Worm (Caenorhabditis elegans) whole organism, young adult: ENCODE data around the gene F34H10.5.

Source experiments
- C06A6.2 ChIP-seq: fragments of 200-800 bp; sonication (Bioruptor generic); conservative IDR thresholded peaks from 2 replicates; pipeline ENCODE4 v1.3.6; 2022; ENCODE audit warnings: missing genetic modification characterization, missing compliant biosample characterization
- F10E7.11 ChIP-seq: sonication (generic microtip); optimal IDR thresholded peaks from 2 replicates; lab custom pipeline; 2017; ENCODE audit warnings: mild to moderate bottlenecking, missing genetic modification characterization, moderate library complexity, missing compliant biosample characterization
- F23B12.7 ChIP-seq: sonication (generic microtip); optimal IDR thresholded peaks from 2 replicates; lab custom pipeline; 2017; ENCODE audit warnings: missing genetic modification characterization, mild to moderate bottlenecking, missing compliant biosample characterization, antibody characterized with exemption, moderate library complexity; ENCODE audit not compliant: insufficient read depth
- F39B2.1 ChIP-seq: fragments of 200-800 bp; sonication (Bioruptor generic); IDR thresholded peaks from 2 replicates; pipeline ENCODE4 v1.3.6; 2022; ENCODE audit warnings: missing genetic modification reagents, missing genetic modification characterization, missing compliant biosample characterization
- F49E8.2 ChIP-seq: sonication (generic microtip); optimal IDR thresholded peaks from 3 replicates; lab custom pipeline; 2017; ENCODE audit warnings: missing genetic modification characterization, mild to moderate bottlenecking, missing compliant biosample characterization, antibody characterized with exemption, moderate library complexity; ENCODE audit not compliant: insufficient read depth
- F55B11.4 ChIP-seq: sonication (generic microtip); optimal IDR thresholded peaks from 2 replicates; lab custom pipeline; 2016; ENCODE audit warnings: missing compliant biosample characterization, missing genetic modification characterization, borderline replicate concordance; ENCODE audit not compliant: insufficient read depth
- F57A8.1 ChIP-seq: fragments of 200-800 bp; sonication (Bioruptor generic); optimal IDR thresholded peaks from 2 replicates; lab custom pipeline; 2018; ENCODE audit warnings: mild to moderate bottlenecking, missing genetic modification characterization, moderate library complexity, missing compliant biosample characterization
- F57C9.4 ChIP-seq: sonication (generic microtip); optimal IDR thresholded peaks from 2 replicates; lab custom pipeline; 2017; ENCODE audit warnings: mild to moderate bottlenecking, missing genetic modification characterization, missing compliant biosample characterization
- K11D2.4 ChIP-seq: fragments of 200-800 bp; sonication (Bioruptor generic); IDR thresholded peaks from 2 replicates; pipeline ENCODE4 v1.3.6; 2022; ENCODE audit warnings: missing genetic modification reagents, missing genetic modification characterization, missing compliant biosample characterization
- K12H6.12 ChIP-seq: fragments of 200-800 bp; sonication (Bioruptor generic); optimal IDR thresholded peaks from 2 replicates; lab custom pipeline; 2018; ENCODE audit warnings: mild to moderate bottlenecking, missing genetic modification characterization, missing compliant biosample characterization
- T07F8.4 ChIP-seq: sonication (generic microtip); optimal IDR thresholded peaks from 2 replicates; lab custom pipeline; 2016; ENCODE audit warnings: mild to moderate bottlenecking, missing genetic modification characterization, moderate library complexity, missing compliant biosample characterization
- Y95B8A.8 ChIP-seq: fragments of 200-800 bp; sonication (Bioruptor generic); IDR thresholded peaks from 2 replicates; pipeline ENCODE4 v1.3.6; 2022; ENCODE audit warnings: missing genetic modification reagents, missing genetic modification characterization, missing compliant biosample characterization
- attf-5 ChIP-seq: fragments of 200-800 bp; sonication (Bioruptor generic); optimal IDR thresholded peaks from 2 replicates; lab custom pipeline; 2018; ENCODE audit warnings: mild to moderate bottlenecking, missing genetic modification characterization, missing compliant biosample characterization
- attf-6 ChIP-seq: fragments of 200-800 bp; sonication (Bioruptor generic); IDR thresholded peaks from 2 replicates; pipeline ENCODE4 v1.3.6; 2022; ENCODE audit warnings: missing genetic modification reagents, missing genetic modification characterization, missing compliant biosample characterization
- cebp-2 ChIP-seq: fragments of 200-800 bp; sonication (Bioruptor generic); IDR thresholded peaks from 2 replicates; pipeline ENCODE4 v1.3.6; 2022; ENCODE audit warnings: missing genetic modification characterization, missing compliant biosample characterization
- ceh-40 ChIP-seq: fragments of 200-800 bp; sonication (Bioruptor generic); IDR thresholded peaks from 2 replicates; pipeline ENCODE4 v1.3.6; 2022; ENCODE audit warnings: missing genetic modification characterization, missing compliant biosample characterization
- ceh-91 ChIP-seq: fragments of 200-800 bp; sonication (Bioruptor generic); IDR thresholded peaks from 2 replicates; pipeline ENCODE4 v1.3.6; 2022; ENCODE audit warnings: missing genetic modification reagents, missing genetic modification characterization, missing compliant biosample characterization
- die-1 ChIP-seq: sonication (generic microtip); optimal IDR thresholded peaks from 2 replicates; lab custom pipeline; 2016; ENCODE audit warnings: missing genotype, mild to moderate bottlenecking, missing genetic modification characterization, missing compliant biosample characterization
- efl-1 ChIP-seq: fragments of 150-350 bp; optimal IDR thresholded peaks from 2 replicates; lab custom pipeline; 2014; ENCODE audit warnings: missing biosample characterization, missing genetic modification reagents, missing genetic modification characterization
- egl-44 ChIP-seq: fragments of 200-800 bp; sonication (Bioruptor generic); IDR thresholded peaks from 2 replicates; pipeline ENCODE4 v1.3.6; 2022; ENCODE audit warnings: missing genetic modification reagents, missing genetic modification characterization, missing compliant biosample characterization
- egrh-3 ChIP-seq: fragments of 200-800 bp; sonication (Bioruptor generic); IDR thresholded peaks from 2 replicates; pipeline ENCODE4 v1.3.6; 2022; ENCODE audit warnings: missing genetic modification reagents, missing genetic modification characterization, missing compliant biosample characterization
- hlh-12 ChIP-seq: sonication (generic microtip); optimal IDR thresholded peaks from 2 replicates; lab custom pipeline; 2016; ENCODE audit warnings: missing genetic modification characterization, missing compliant biosample characterization
- hmg-1.2 ChIP-seq: fragments of 200-800 bp; sonication (Bioruptor generic); IDR thresholded peaks from 2 replicates; pipeline ENCODE4 v1.3.6; 2022; ENCODE audit warnings: missing genetic modification reagents, missing genetic modification characterization, missing compliant biosample characterization
- let-607 ChIP-seq, 2 experiments: fragments of 200-800 bp in 1 of 2; sonication (Bioruptor generic) in 1 of 2; sonication (generic microtip) in 1 of 2; optimal IDR thresholded peaks; 2 replicates each; lab custom pipeline; 2016 to 2018; ENCODE audit warnings: mild to moderate bottlenecking in 2 of 2, missing compliant biosample characterization in 2 of 2, missing genetic modification characterization in 2 of 2, moderate library complexity in 2 of 2, missing genotype in 1 of 2
- lin-26 ChIP-seq: fragments of 200-800 bp; sonication (Bioruptor generic); IDR thresholded peaks from 2 replicates; pipeline ENCODE4 v1.3.6; 2022; ENCODE audit warnings: missing genetic modification reagents, missing genetic modification characterization, missing compliant biosample characterization
- madf-6 ChIP-seq: fragments of 200-800 bp; sonication (Bioruptor generic); IDR thresholded peaks from 2 replicates; pipeline ENCODE4 v1.3.6; 2022; ENCODE audit warnings: missing genetic modification reagents, missing genetic modification characterization, missing compliant biosample characterization
- mel-28 ChIP-seq: sonication (generic microtip); optimal IDR thresholded peaks from 2 replicates; lab custom pipeline; 2016; ENCODE audit warnings: borderline replicate concordance, mild to moderate bottlenecking, missing genetic modification characterization, missing compliant biosample characterization
- nfya-2 ChIP-seq: fragments of 200-800 bp; sonication (Bioruptor generic); IDR thresholded peaks from 2 replicates; pipeline ENCODE4 v1.3.6; 2022; ENCODE audit warnings: missing genetic modification reagents, missing genetic modification characterization, missing compliant biosample characterization
- nfyb-1 ChIP-seq: fragments of 200-800 bp; sonication (Bioruptor generic); IDR thresholded peaks from 2 replicates; pipeline ENCODE4 v1.3.6; 2022; ENCODE audit warnings: missing genetic modification reagents, missing genetic modification characterization, missing compliant biosample characterization
- nhr-120 ChIP-seq: fragments of 200-800 bp; sonication (Bioruptor generic); IDR thresholded peaks from 2 replicates; pipeline ENCODE4 v1.3.6; 2022; ENCODE audit warnings: missing genetic modification characterization, missing compliant biosample characterization
- nhr-80 ChIP-seq: sonication (generic microtip); optimal IDR thresholded peaks from 2 replicates; lab custom pipeline; 2016; ENCODE audit warnings: missing genetic modification characterization, missing compliant biosample characterization
- pbrm-1 ChIP-seq: fragments of 200-800 bp; sonication (Bioruptor generic); IDR thresholded peaks from 2 replicates; pipeline ENCODE4 v1.3.6; 2022; ENCODE audit warnings: missing genetic modification reagents, missing genetic modification characterization, missing compliant biosample characterization
- pha-4 ChIP-seq: fragments of 150-350 bp; sonication (generic microtip); optimal IDR thresholded peaks from 2 replicates; lab custom pipeline; 2014; ENCODE audit warnings: missing biosample characterization, missing genetic modification reagents, missing genetic modification characterization
- sdz-38 ChIP-seq: sonication (generic microtip); optimal IDR thresholded peaks from 2 replicates; lab custom pipeline; 2016; ENCODE audit warnings: missing genotype, missing genetic modification characterization, missing compliant biosample characterization
- sea-2 ChIP-seq: fragments of 200-800 bp; sonication (Bioruptor generic); IDR thresholded peaks from 2 replicates; pipeline ENCODE4 v1.3.6; 2022; ENCODE audit warnings: missing genetic modification characterization, missing compliant biosample characterization
- snpc-1.3 ChIP-seq: sonication (generic microtip); optimal IDR thresholded peaks from 2 replicates; lab custom pipeline; 2017; ENCODE audit warnings: missing genetic modification characterization, mild to moderate bottlenecking, missing compliant biosample characterization, antibody characterized with exemption, moderate library complexity, missing genotype, missing genetic modification reagents; ENCODE audit not compliant: insufficient read depth
- snpc-3.4 ChIP-seq: sonication (generic microtip); optimal IDR thresholded peaks from 2 replicates; lab custom pipeline; 2017; ENCODE audit warnings: missing genetic modification characterization, mild to moderate bottlenecking, missing compliant biosample characterization, antibody characterized with exemption, moderate library complexity, missing genotype, missing genetic modification reagents
- snpc-4 ChIP-seq, 5 experiments: fragments of 150-350 bp in 1 of 5; sonication (generic microtip) in 4 of 5; optimal IDR thresholded peaks; 2 replicates each; lab custom pipeline; 2014 to 2018; ENCODE audit warnings: missing genetic modification characterization in 5 of 5, missing biosample characterization in 3 of 5, antibody characterized with exemption in 2 of 5, mild to moderate bottlenecking in 2 of 5, missing compliant biosample characterization in 2 of 5, missing genotype in 2 of 5, moderate library complexity in 2 of 5, missing genetic modification reagents in 1 of 5
- unc-130 ChIP-seq: sonication (generic microtip); optimal IDR thresholded peaks from 2 replicates; lab custom pipeline; 2016; ENCODE audit warnings: missing genetic modification reagents, missing genetic modification characterization, missing compliant biosample characterization
- xnd-1 ChIP-seq: sonication (generic microtip); optimal IDR thresholded peaks from 2 replicates; lab custom pipeline; 2016; ENCODE audit warnings: missing genotype, missing genetic modification reagents, missing genetic modification characterization, missing compliant biosample characterization
- zfh-2 ChIP-seq: fragments of 200-800 bp; sonication (Bioruptor generic); conservative IDR thresholded peaks from 2 replicates; pipeline ENCODE4 v1.3.6; 2022; ENCODE audit warnings: missing genetic modification reagents, missing genetic modification characterization, missing compliant biosample characterization
- zim-3 ChIP-seq: sonication (generic microtip); optimal IDR thresholded peaks from 2 replicates; lab custom pipeline; 2017; ENCODE audit warnings: mild to moderate bottlenecking, missing genetic modification characterization, moderate library complexity, missing compliant biosample characterization
- ztf-22 ChIP-seq: fragments of 200-800 bp; sonication (Bioruptor generic); optimal IDR thresholded peaks from 2 replicates; lab custom pipeline; 2018; ENCODE audit warnings: mild to moderate bottlenecking, missing genetic modification characterization, moderate library complexity, missing compliant biosample characterization
- ztf-25 ChIP-seq: fragments of 200-800 bp; sonication (Bioruptor generic); IDR thresholded peaks from 2 replicates; pipeline ENCODE4 v1.3.6; 2022; ENCODE audit warnings: missing genetic modification reagents, missing genetic modification characterization, missing compliant biosample characterization
- ztf-6 ChIP-seq: fragments of 200-800 bp; sonication (Bioruptor generic); IDR thresholded peaks from 2 replicates; pipeline ENCODE4 v1.3.6; 2022; ENCODE audit warnings: missing genetic modification reagents, missing genetic modification characterization, missing compliant biosample characterization

Gene F34H10.5

ce11 chrX:9637137-9637536, 1.7 kb downstream of the F34H10.5 start:
- TF ChIP-seq zfh-2 (GFP tag; lab: Robert Waterston, UW) (peak; percentile 86), sea-2 (GFP tag; lab: Robert Waterston, UW) (0 out of 2 replicates have a peak, but pooled peaks have one; percentile 18), ztf-25 (GFP tag; lab: Robert Waterston, UW) (no peak), nhr-80 (tag; lab: Kevin White, UChicago) (peak; percentile 38), hmg-1.2 (peak; percentile 10; the same call in 1 of the 2 replicates), ztf-22 (GFP tag; lab: Kevin White, UChicago) (no peak)

DNA sequence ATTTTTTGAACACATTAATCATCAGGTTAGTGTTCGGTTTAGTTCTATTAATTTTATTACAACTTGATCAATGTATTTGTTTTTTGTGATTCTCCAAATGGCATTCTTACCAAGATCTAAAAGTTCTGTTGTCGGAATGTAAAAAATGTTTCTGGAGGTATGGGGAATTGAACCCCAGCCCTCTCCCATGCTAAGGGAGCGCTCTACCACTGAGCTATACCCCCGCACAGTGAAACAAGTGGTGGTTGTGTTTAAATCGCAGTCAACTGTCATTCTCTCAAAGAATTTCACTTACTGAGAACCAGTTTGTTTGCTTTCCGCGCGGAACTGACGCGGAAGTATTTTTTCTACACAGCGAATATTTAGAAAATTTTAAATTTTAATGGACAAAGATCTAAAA, 2.2 kb downstream of the F34H10.5 start:
- TF ChIP-seq let-607 (tag; optimal IDR thresholded peaks at IDR 0.05; lab: Kevin White, UChicago) (peak; percentile 14 to 57), ceh-91 (GFP tag; lab: Robert Waterston, UW) (no peak), pbrm-1 (GFP tag; lab: Robert Waterston, UW) (peak; percentile 77), ztf-6 (GFP tag; lab: Robert Waterston, UW) (no peak), K11D2.4 (GFP tag; lab: Robert Waterston, UW) (no peak), sdz-38 (tag; lab: Kevin White, UChicago) (no peak), attf-6 (GFP tag; lab: Robert Waterston, UW) (peak; percentile 36; the same call in 1 of the 2 replicates), sea-2 (GFP tag; lab: Robert Waterston, UW) (no peak), xnd-1 (tag; lab: Kevin White, UChicago) (no peak), madf-6 (no peak; the same call in 1 of the 2 replicates), zim-3 (tag; lab: Kevin White, UChicago) (peak; percentile 69), hlh-12 (tag; lab: Kevin White, UChicago) (peak; percentile 72), F57C9.4 (tag; lab: Kevin White, UChicago) (no peak), F23B12.7 (tag; lab: Kevin White, UChicago) (peak; percentile 11), die-1 (tag; lab: Kevin White, UChicago) (peak; percentile 90), nhr-120 (GFP tag; lab: Robert Waterston, UW) (0 out of 2 replicates have a peak, but pooled peaks have one; percentile 25), Y95B8A.8 (GFP tag; lab: Robert Waterston, UW) (0 out of 2 replicates have a peak, but pooled peaks have one; percentile 32), egl-44 (GFP tag; lab: Robert Waterston, UW) (peak; percentile 87), lin-26 (peak; percentile 92), snpc-4 (GFP tag; optimal IDR thresholded peaks at IDR 0.05; lab: Kevin White, UChicago) (peak; percentile 77), snpc-4 (tag; optimal IDR thresholded peaks at IDR 0.05; lab: Kevin White, UChicago) (peak in 2 of 4 experiments; percentile 41 to 74), mel-28 (tag; lab: Kevin White, UChicago) (no peak), F39B2.1 (GFP tag; lab: Robert Waterston, UW) (no peak), unc-130 (GFP tag; lab: Kevin White, UChicago) (no peak), egrh-3 (peak; percentile 36; the same call in 1 of the 2 replicates), nfyb-1 (GFP tag; lab: Robert Waterston, UW) (peak; percentile 92), snpc-1.3 (tag; lab: Kevin White, UChicago) (peak; percentile 86), F49E8.2 (peak; percentile 27), ceh-40 (GFP tag; lab: Robert Waterston, UW) (peak; percentile 90), F10E7.11 (tag; lab: Kevin White, UChicago) (peak; percentile 18), nfya-2 (GFP tag; lab: Robert Waterston, UW) (no peak), K12H6.12 (tag; lab: Kevin White, UChicago) (peak; percentile 35), C06A6.2 (GFP tag; lab: Robert Waterston, UW) (no peak), pha-4 (tag; lab: Kevin White, UChicago) (no peak), snpc-3.4 (peak; percentile 49), efl-1 (no peak), attf-5 (GFP tag; lab: Kevin White, UChicago) (peak; percentile 22), F57A8.1 (GFP tag; lab: Kevin White, UChicago) (peak; percentile 60), cebp-2 (GFP tag; lab: Robert Waterston, UW) (0 out of 2 replicates have a peak, but pooled peaks have one; percentile 82), F55B11.4 (tag; lab: Kevin White, UChicago) (no peak), T07F8.4 (tag; lab: Kevin White, UChicago) (peak; percentile 76)
